Fruit fly (Drosophila melanogaster) whole organism, prepupa: Measurements from ENCODE around the gene yl.

Source experiments
- Blimp-1 ChIP-seq: fragments of 200-800 bp; sonication (Bioruptor generic); optimal IDR thresholded peaks from 3 replicates; lab custom pipeline; 2017; ENCODE audit warnings: missing biosample characterization, missing genetic modification characterization, mild to moderate bottlenecking, moderate library complexity, missing genetic modification reagents
- CG10631 ChIP-seq: fragments of 200-800 bp; sonication (Bioruptor generic); optimal IDR thresholded peaks from 2 replicates; lab custom pipeline; 2016; ENCODE audit warnings: missing biosample characterization, missing genetic modification characterization
- CG10669 ChIP-seq: fragments of 200-800 bp; sonication (Bioruptor generic); optimal IDR thresholded peaks from 3 replicates; lab custom pipeline; 2018; ENCODE audit warnings: missing biosample characterization, mild to moderate bottlenecking, missing genetic modification characterization, moderate library complexity
- CG11294 ChIP-seq: fragments of 200-800 bp; sonication (Bioruptor generic); IDR thresholded peaks from 2 replicates; pipeline ENCODE4 v1.3.6; 2022; ENCODE audit warnings: missing biosample characterization, missing genetic modification characterization
- CG11902 ChIP-seq: fragments of 200-800 bp; sonication (Bioruptor generic); optimal IDR thresholded peaks from 3 replicates; lab custom pipeline; 2016; ENCODE audit warnings: missing biosample characterization, missing genetic modification characterization
- CG15336 ChIP-seq: fragments of 200-800 bp; sonication (Bioruptor generic); IDR thresholded peaks from 2 replicates; pipeline ENCODE4 v1.3.6; 2022; ENCODE audit warnings: missing biosample characterization, missing genetic modification characterization
- CG1621 ChIP-seq: fragments of 200-800 bp; sonication (Bioruptor generic); optimal IDR thresholded peaks from 3 replicates; lab custom pipeline; 2018; ENCODE audit warnings: missing biosample characterization, mild to moderate bottlenecking, missing genetic modification characterization
- CG16779 ChIP-seq: fragments of 200-800 bp; sonication (Bioruptor generic); optimal IDR thresholded peaks from 3 replicates; lab custom pipeline; 2017; ENCODE audit warnings: missing biosample characterization, mild to moderate bottlenecking, missing genetic modification characterization
- CG3032 ChIP-seq: fragments of 200-800 bp; optimal IDR thresholded peaks from 2 replicates; lab custom pipeline; 2019; ENCODE audit warnings: missing biosample characterization, mild to moderate bottlenecking, missing genetic modification characterization, moderate library complexity
- CG31627 ChIP-seq: fragments of 200-800 bp; sonication (Bioruptor generic); optimal IDR thresholded peaks from 3 replicates; lab custom pipeline; 2016; ENCODE audit warnings: missing biosample characterization, missing genetic modification characterization
- CG3919 ChIP-seq: fragments of 200-800 bp; sonication (Bioruptor generic); optimal IDR thresholded peaks from 3 replicates; lab custom pipeline; 2016; ENCODE audit warnings: missing biosample characterization, missing genetic modification characterization
- CG4318 ChIP-seq: fragments of 200-800 bp; sonication (Bioruptor generic); optimal IDR thresholded peaks from 3 replicates; lab custom pipeline; 2017; ENCODE audit warnings: missing biosample characterization, mild to moderate bottlenecking, missing genetic modification characterization
- CG6163 ChIP-seq: fragments of 200-800 bp; sonication (Bioruptor generic); IDR thresholded peaks from 3 replicates; pipeline ENCODE4 v1.3.6; 2022; ENCODE audit warnings: missing biosample characterization, missing genetic modification characterization
- CG6276 ChIP-seq: fragments of 200-800 bp; sonication (Bioruptor generic); optimal IDR thresholded peaks from 2 replicates; lab custom pipeline; 2017; ENCODE audit warnings: missing biosample characterization, mild to moderate bottlenecking, missing genetic modification characterization
- CG6792 ChIP-seq: fragments of 200-800 bp; sonication (Bioruptor generic); optimal IDR thresholded peaks from 3 replicates; lab custom pipeline; 2016; ENCODE audit warnings: missing biosample characterization, missing genetic modification characterization
- CG6854 ChIP-seq: fragments of 200-800 bp; sonication (Bioruptor generic); optimal IDR thresholded peaks from 2 replicates; lab custom pipeline; 2017; ENCODE audit warnings: missing biosample characterization, mild to moderate bottlenecking, missing genetic modification characterization
- CG7368 ChIP-seq: fragments of 200-800 bp; sonication (Bioruptor generic); optimal IDR thresholded peaks from 3 replicates; lab custom pipeline; 2016; ENCODE audit warnings: missing biosample characterization, missing genetic modification characterization
- CG8119 ChIP-seq: fragments of 200-800 bp; sonication (Bioruptor generic); IDR thresholded peaks from 3 replicates; pipeline ENCODE4 v1.3.6; 2022; ENCODE audit warnings: missing biosample characterization, missing genetic modification characterization
- CG8319 ChIP-seq: fragments of 200-800 bp; sonication (Bioruptor generic); optimal IDR thresholded peaks from 3 replicates; lab custom pipeline; 2016; ENCODE audit warnings: missing biosample characterization, missing genetic modification characterization
- CG8632 ChIP-seq: fragments of 200-800 bp; sonication (Bioruptor generic); optimal IDR thresholded peaks from 3 replicates; lab custom pipeline; 2016; ENCODE audit warnings: missing biosample characterization, missing genetic modification characterization
- Eip75B ChIP-seq: fragments of 200-800 bp; sonication (Bioruptor generic); optimal IDR thresholded peaks from 3 replicates; lab custom pipeline; 2016; ENCODE audit warnings: missing biosample characterization, missing genetic modification characterization
- Eip78C ChIP-seq: fragments of 200-800 bp; sonication (Bioruptor generic); peaks from one replicate; lab custom pipeline; 2016; ENCODE audit warnings: missing biosample characterization, missing genetic modification characterization
- Eip93F ChIP-seq: fragments of 200-800 bp; sonication (Bioruptor generic); optimal IDR thresholded peaks from 2 replicates; lab custom pipeline; 2016; ENCODE audit warnings: missing biosample characterization, mild to moderate bottlenecking, missing genetic modification characterization
- Ets21C ChIP-seq: fragments of 200-800 bp; sonication (Bioruptor generic); optimal IDR thresholded peaks from 3 replicates; lab custom pipeline; 2016; ENCODE audit warnings: missing biosample characterization, missing genetic modification characterization
- Ets96B ChIP-seq: fragments of 200-800 bp; optimal IDR thresholded peaks from 2 replicates; lab custom pipeline; 2019; ENCODE audit warnings: missing biosample characterization, mild to moderate bottlenecking, missing genetic modification characterization, moderate library complexity
- Gug ChIP-seq: fragments of 200-800 bp; sonication (Bioruptor generic); IDR thresholded peaks from 2 replicates; pipeline ENCODE4 v1.3.6; 2022; ENCODE audit warnings: missing biosample characterization, missing genetic modification characterization
- Hr38 ChIP-seq: sonication (Bioruptor generic); optimal IDR thresholded peaks from 2 replicates; lab custom pipeline; 2016; ENCODE audit warnings: missing biosample characterization, missing genetic modification characterization
- Hr39 ChIP-seq: fragments of 200-800 bp; sonication (Bioruptor generic); optimal IDR thresholded peaks from 2 replicates; lab custom pipeline; 2016; ENCODE audit warnings: missing biosample characterization, missing genetic modification characterization
- Hr4 ChIP-seq: fragments of 200-800 bp; sonication (Bioruptor generic); optimal IDR thresholded peaks from 3 replicates; lab custom pipeline; 2016; ENCODE audit warnings: missing biosample characterization, missing genetic modification characterization
- Lpt ChIP-seq: fragments of 200-800 bp; sonication (Bioruptor generic); optimal IDR thresholded peaks from 3 replicates; lab custom pipeline; 2016; ENCODE audit warnings: missing biosample characterization, missing genetic modification characterization
- Met ChIP-seq: fragments of 200-800 bp; sonication (Bioruptor generic); optimal IDR thresholded peaks from 3 replicates; lab custom pipeline; 2016; ENCODE audit warnings: missing biosample characterization, missing genetic modification characterization
- OdsH ChIP-seq: fragments of 200-800 bp; sonication (Bioruptor generic); optimal IDR thresholded peaks from 3 replicates; lab custom pipeline; 2016; ENCODE audit warnings: missing biosample characterization, missing genetic modification characterization
- Smox ChIP-seq: fragments of 200-800 bp; sonication (Bioruptor generic); optimal IDR thresholded peaks from 3 replicates; lab custom pipeline; 2016; ENCODE audit warnings: missing biosample characterization, missing genetic modification characterization
- Sox102F ChIP-seq: fragments of 200-800 bp; sonication (Bioruptor generic); optimal IDR thresholded peaks from 2 replicates; lab custom pipeline; 2016; ENCODE audit warnings: missing biosample characterization, mild to moderate bottlenecking, missing genetic modification characterization
- achi ChIP-seq: fragments of 200-800 bp; sonication (Bioruptor generic); optimal IDR thresholded peaks from 3 replicates; lab custom pipeline; 2016; ENCODE audit warnings: missing biosample characterization, missing genetic modification characterization
- acj6 ChIP-seq: fragments of 200-800 bp; sonication (Bioruptor generic); optimal IDR thresholded peaks from 3 replicates; lab custom pipeline; 2016; ENCODE audit warnings: missing biosample characterization, missing genetic modification characterization
- cyc ChIP-seq: fragments of 200-800 bp; sonication (Bioruptor generic); optimal IDR thresholded peaks from 3 replicates; lab custom pipeline; 2016; ENCODE audit warnings: missing biosample characterization, missing genetic modification characterization
- dac ChIP-seq: fragments of 200-800 bp; sonication (Bioruptor generic); optimal IDR thresholded peaks from 2 replicates; lab custom pipeline; 2017; ENCODE audit warnings: missing biosample characterization, mild to moderate bottlenecking, missing genetic modification characterization
- dsx ChIP-seq: fragments of 200-800 bp; optimal IDR thresholded peaks from 3 replicates; lab custom pipeline; 2019; ENCODE audit warnings: missing biosample characterization, mild to moderate bottlenecking, missing genetic modification characterization, moderate library complexity; ENCODE audit not compliant: poor library complexity, severe bottlenecking
- eg ChIP-seq: fragments of 200-800 bp; sonication (Bioruptor generic); IDR thresholded peaks from 3 replicates; pipeline ENCODE4 v1.3.6; 2022; ENCODE audit warnings: missing biosample characterization, missing genetic modification characterization
- esn ChIP-seq: fragments of 200-800 bp; sonication (Bioruptor generic); optimal IDR thresholded peaks from 2 replicates; lab custom pipeline; 2016; ENCODE audit warnings: missing biosample characterization, mild to moderate bottlenecking, missing genetic modification characterization, moderate library complexity
- fd59A ChIP-seq: fragments of 200-800 bp; sonication (Bioruptor generic); optimal IDR thresholded peaks from 2 replicates; lab custom pipeline; 2017; ENCODE audit warnings: missing biosample characterization, mild to moderate bottlenecking, missing genetic modification characterization, missing genetic modification reagents
- fd85E ChIP-seq: fragments of 200-800 bp; sonication (Bioruptor generic); optimal IDR thresholded peaks from 3 replicates; lab custom pipeline; 2016; ENCODE audit warnings: missing biosample characterization, missing genetic modification characterization
- fkh ChIP-seq: fragments of 200-800 bp; sonication (Bioruptor generic); optimal IDR thresholded peaks from 3 replicates; lab custom pipeline; 2017; ENCODE audit warnings: missing biosample characterization, mild to moderate bottlenecking, missing genetic modification characterization, moderate library complexity
- net ChIP-seq: fragments of 200-800 bp; sonication (Bioruptor generic); optimal IDR thresholded peaks from 3 replicates; lab custom pipeline; 2016; ENCODE audit warnings: missing biosample characterization, missing genetic modification characterization
- spab ChIP-seq: fragments of 200-800 bp; sonication (Bioruptor generic); optimal IDR thresholded peaks from 2 replicates; lab custom pipeline; 2017; ENCODE audit warnings: missing biosample characterization, mild to moderate bottlenecking, missing genetic modification characterization, missing genetic modification reagents
- ss ChIP-seq, 2 experiments: fragments of 200-800 bp; sonication (Bioruptor generic); optimal IDR thresholded peaks; 2 replicates in 1 of 2; 3 replicates in 1 of 2; lab custom pipeline; 2017 to 2018; ENCODE audit warnings: mild to moderate bottlenecking in 2 of 2, missing biosample characterization in 2 of 2, missing genetic modification characterization in 2 of 2, moderate library complexity in 1 of 2
- vri ChIP-seq: fragments of 200-800 bp; sonication (Bioruptor generic); optimal IDR thresholded peaks from 3 replicates; lab custom pipeline; 2016; ENCODE audit warnings: missing biosample characterization, mild to moderate bottlenecking, missing genetic modification characterization

Gene yl

dm6 chrX:14212147-14212792 lies 19.3 kb downstream of the yl start (continued):
- TF ChIP-seq Sox102F (GFP tag; lab: Kevin White, UChicago) (no peak), fd59A (no peak), CG7368 (no peak), acj6 (GFP tag; lab: Kevin White, UChicago) (no peak), Ets96B (tag; lab: Kevin White, UChicago) (no peak)

- peak; percentile 30 for TF ChIP-seq acj6 (GFP tag; lab: Kevin White, UChicago)
- peak; percentile 51 for TF ChIP-seq CG6276 (GFP tag; lab: Kevin White, UChicago)
- TF ChIP-seq Eip75B (GFP tag; lab: Kevin White, UChicago): peak; percentile 16
- TF ChIP-seq CG3032 (tag; lab: Kevin White, UChicago): no peak
- peak; percentile 66 for TF ChIP-seq CG15336 (GFP tag; lab: Robert Waterston, UW)
- TF ChIP-seq Hr38 (GFP tag; lab: Kevin White, UChicago): no peak
- no peak for TF ChIP-seq cyc
- TF ChIP-seq ss (GFP tag; optimal IDR thresholded peaks at IDR 0.05; lab: Kevin White, UChicago): no peak
- no peak for TF ChIP-seq CG11902 (GFP tag; lab: Kevin White, UChicago)
- TF ChIP-seq CG6854: no peak
- no peak for TF ChIP-seq dsx (GFP tag; lab: Kevin White, UChicago)
- peak; percentile 71 for TF ChIP-seq Hr4
- TF ChIP-seq Smox: no peak
- TF ChIP-seq CG1621 (tag; lab: Kevin White, UChicago): no peak
- TF ChIP-seq CG16779 (tag; lab: Kevin White, UChicago): no peak
- TF ChIP-seq CG6792: no peak
- TF ChIP-seq net (GFP tag; lab: Kevin White, UChicago): peak; percentile 5
- peak; percentile 42 for TF ChIP-seq OdsH
- TF ChIP-seq CG8119: peak; percentile 54; the same call in 2 of the 3 replicates
- TF ChIP-seq Met (GFP tag; lab: Kevin White, UChicago): no peak
- TF ChIP-seq CG3919 (GFP tag; lab: Kevin White, UChicago): peak; percentile 39
- TF ChIP-seq CG6163 (GFP tag; lab: Robert Waterston, UW): no peak
- no peak for TF ChIP-seq spab (GFP tag; lab: Kevin White, UChicago)
- TF ChIP-seq Hr39 (GFP tag; lab: Kevin White, UChicago): no peak
- no peak for TF ChIP-seq Ets96B (tag; lab: Kevin White, UChicago)
- TF ChIP-seq fd85E: no peak
- TF ChIP-seq CG7368: no peak
- no peak for TF ChIP-seq CG10669 (GFP tag; lab: Kevin White, UChicago)
- no peak for TF ChIP-seq CG11294 (GFP tag; lab: Robert Waterston, UW)
- no peak for TF ChIP-seq Sox102F (GFP tag; lab: Kevin White, UChicago)
- TF ChIP-seq dac: peak; percentile 55
- no peak for TF ChIP-seq Gug (GFP tag; lab: Robert Waterston, UW)
- no peak for TF ChIP-seq fd59A
- no peak for TF ChIP-seq vri (GFP tag; lab: Kevin White, UChicago)
- TF ChIP-seq Ets21C (GFP tag; lab: Kevin White, UChicago): no peak
- no peak for TF ChIP-seq CG8319 (GFP tag; lab: Kevin White, UChicago)
- peak; percentile 34 for TF ChIP-seq Lpt (GFP tag; lab: Kevin White, UChicago)
- TF ChIP-seq Blimp-1 (GFP tag; lab: Kevin White, UChicago): no peak
- peak; percentile 77 for TF ChIP-seq Eip78C (GFP tag; lab: Kevin White, UChicago)
- TF ChIP-seq CG4318: peak; percentile 59
- TF ChIP-seq Eip93F: no peak
- TF ChIP-seq esn (GFP tag; lab: Kevin White, UChicago): no peak
- TF ChIP-seq achi: peak; percentile 25
- peak; percentile 18 for TF ChIP-seq fkh (GFP tag; lab: Kevin White, UChicago)
- TF ChIP-seq CG10631 (GFP tag; lab: Kevin White, UChicago): peak; percentile 12
- TF ChIP-seq CG31627 (GFP tag; lab: Kevin White, UChicago): no peak
- peak; percentile 72 for TF ChIP-seq eg (GFP tag; lab: Robert Waterston, UW)
- TF ChIP-seq CG8632 (GFP tag; lab: Kevin White, UChicago): no peak
These were observed 20.6 kb downstream of the yl start for dm6 chrX:14213509-14214154.
